Worm (Caenorhabditis elegans): ENCODE results near the gene fbxb-79.

DNA sequence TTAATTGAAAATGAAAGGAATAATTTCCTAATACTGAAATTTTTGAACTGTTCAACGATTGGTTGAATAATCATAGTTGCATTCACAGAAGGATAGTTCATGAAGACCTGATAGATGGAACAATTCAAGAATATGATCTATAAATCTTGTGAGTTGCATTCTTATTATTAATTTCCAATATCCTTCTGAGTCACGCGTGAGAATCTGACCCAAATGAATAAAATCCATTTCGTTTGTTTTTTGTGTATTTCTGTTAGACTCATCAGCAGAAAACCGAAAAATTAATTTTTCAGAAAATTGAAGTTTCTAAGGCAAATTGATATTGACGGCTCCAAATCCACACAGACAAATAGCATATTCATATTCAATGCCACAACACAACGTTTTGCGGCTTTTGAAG, at the start of gene fbxb-79:
- TF ChIP-seq T22C8.4 (GFP tag; IDR thresholded peaks at IDR 0.05): no peak
- TF ChIP-seq klf-2 (GFP tag; conservative IDR thresholded peaks at IDR 0.05): no peak
- TF ChIP-seq ref-1 (GFP tag; conservative IDR thresholded peaks at IDR 0.05): no peak
- no peak for TF ChIP-seq tab-1 (GFP tag; IDR thresholded peaks at IDR 0.05)
- no peak for TF ChIP-seq flt-1 (GFP tag; IDR thresholded peaks at IDR 0.05)
- no peak for TF ChIP-seq cog-1 (tag; optimal IDR thresholded peaks at IDR 0.05)
- no peak for TF ChIP-seq med-1 (GFP tag; optimal IDR thresholded peaks at IDR 0.05; ENCODE audit: insufficient read depth)
- TF ChIP-seq ztf-23 (GFP tag; IDR thresholded peaks at IDR 0.05): no peak

Data from whole organism, midembryonic.